Worm (Caenorhabditis elegans): ENCODE results near the gene cht-4.
A peak's percentile ranks its signal among the peaks of the same experiment; 100 is the strongest.

- TF ChIP-seq snpc-4 (GFP tag; optimal IDR thresholded peaks at IDR 0.05) (no peak), snpc-4 (tag; optimal IDR thresholded peaks at IDR 0.05) (no peak), ama-1 (optimal IDR thresholded peaks at IDR 0.05) (no peak), ama-1 (GFP tag; optimal IDR thresholded peaks at IDR 0.05) (no peak), lin-54 (GFP tag; optimal IDR thresholded peaks at IDR 0.05) (no peak), nhr-179 (tag; optimal IDR thresholded peaks at IDR 0.05) (no peak), xnd-1 (tag; optimal IDR thresholded peaks at IDR 0.05) (no peak), lin-35 (GFP tag; optimal IDR thresholded peaks at IDR 0.05) (no peak), nhr-27 (tag; optimal IDR thresholded peaks at IDR 0.05) (no peak), ceh-40 (GFP tag; IDR thresholded peaks at IDR 0.05) (no peak), nhr-80 (tag; optimal IDR thresholded peaks at IDR 0.05) (peak; percentile 40), cebp-2 (GFP tag; IDR thresholded peaks at IDR 0.05) (no peak), gei-17 (GFP tag; optimal IDR thresholded peaks at IDR 0.05) (no peak), dpl-1 (GFP tag; optimal IDR thresholded peaks at IDR 0.05) (no peak), nhr-90 (tag; optimal IDR thresholded peaks at IDR 0.05) (no peak)
Observed at ce11 chrIII:1661031-1661430, 3.8 kb upstream of the cht-4 start.
